Worm (Caenorhabditis elegans) whole organism, early embryonic: ENCODE results near the gene parp-2.

Experiments
- ama-1 ChIP-seq: fragments of 150-350 bp; optimal IDR thresholded peaks from 2 replicates; lab custom pipeline; 2014
- ceh-36 ChIP-seq: sonication (generic microtip); optimal IDR thresholded peaks from 2 replicates; lab custom pipeline; 2016; ENCODE audit warnings: missing genetic modification characterization, inconsistent platforms, missing compliant biosample characterization
- flt-1 ChIP-seq: fragments of 200-800 bp; sonication (Bioruptor generic); IDR thresholded peaks from 2 replicates; pipeline ENCODE4 v1.3.6; 2022; ENCODE audit warnings: missing genetic modification characterization, missing compliant biosample characterization
- pes-1 ChIP-seq: fragments of 200-800 bp; sonication (Bioruptor generic); IDR thresholded peaks from 2 replicates; pipeline ENCODE4 v1.3.6; 2022; ENCODE audit warnings: missing genetic modification reagents, missing genetic modification characterization, missing compliant biosample characterization

- TF ChIP-seq flt-1 (no peak), ceh-36 (tag; lab: Kevin White, UChicago) (no peak), pes-1 (GFP tag; lab: Robert Waterston, UW) (no peak), ama-1 (no peak)
Observed at ce11 chrII:9589667-9590066, 3.2 kb upstream of the parp-2 start, which contains the start of gene eral-1.
